Worm (Caenorhabditis elegans) whole organism, L3 larva: ENCODE measurements around the gene srx-58.

Experiments
- R02D3.7 ChIP-seq: fragments of 150-350 bp; optimal IDR thresholded peaks from 2 replicates; lab custom pipeline; 2014; ENCODE audit warnings: missing biosample characterization, missing genetic modification characterization
- ZK546.5 ChIP-seq: sonication (generic microtip); optimal IDR thresholded peaks from 2 replicates; lab custom pipeline; 2017; ENCODE audit warnings: missing biosample characterization, missing genetic modification characterization
- ama-1 ChIP-seq: fragments of 150-350 bp; optimal IDR thresholded peaks from 2 replicates; lab custom pipeline; 2018
- ceh-16 ChIP-seq: sonication (generic microtip); optimal IDR thresholded peaks from 2 replicates; lab custom pipeline; 2017; ENCODE audit warnings: missing biosample characterization, missing genetic modification characterization
- ceh-28 ChIP-seq: fragments of 150-350 bp; optimal IDR thresholded peaks from 2 replicates; lab custom pipeline; 2014; ENCODE audit warnings: missing biosample characterization, missing genetic modification reagents, missing genetic modification characterization
- ceh-82 ChIP-seq: fragments of 150-350 bp; optimal IDR thresholded peaks from 2 replicates; lab custom pipeline; 2014; ENCODE audit warnings: missing biosample characterization, missing genetic modification characterization
- ceh-9 ChIP-seq: sonication (generic microtip); optimal IDR thresholded peaks from 2 replicates; lab custom pipeline; 2018; ENCODE audit warnings: missing biosample characterization, missing genetic modification characterization
- egl-27 ChIP-seq: sonication (generic microtip); optimal IDR thresholded peaks from 4 replicates; lab custom pipeline; 2017; ENCODE audit warnings: missing biosample characterization, missing genetic modification reagents, missing genetic modification characterization
- elt-2 ChIP-seq: sonication (generic microtip); optimal IDR thresholded peaks from 2 replicates; lab custom pipeline; 2016; ENCODE audit warnings: missing genetic modification reagents, mild to moderate bottlenecking, missing genetic modification characterization, missing compliant biosample characterization
- elt-3 ChIP-seq, 3 experiments: fragments of 150-350 bp in 1 of 3; sonication (generic microtip) in 2 of 3; optimal IDR thresholded peaks; 2 replicates in 2 of 3; 4 replicates in 1 of 3; lab custom pipeline; 2014 to 2017; ENCODE audit warnings: missing biosample characterization in 3 of 3, missing genetic modification characterization in 3 of 3
- eor-1 ChIP-seq, 2 experiments: fragments of 150-350 bp; optimal IDR thresholded peaks; 2 replicates each; lab custom pipeline; 2014 to 2018; ENCODE audit warnings: missing biosample characterization in 2 of 2, missing genetic modification characterization in 2 of 2
- fkh-10 ChIP-seq: sonication (generic microtip); optimal IDR thresholded peaks from 2 replicates; lab custom pipeline; 2017; ENCODE audit warnings: missing biosample characterization, missing genetic modification reagents, missing genetic modification characterization
- fos-1 ChIP-seq: fragments of 150-350 bp; optimal IDR thresholded peaks from 2 replicates; lab custom pipeline; 2014; ENCODE audit warnings: missing biosample characterization, missing genetic modification characterization
- hmg-11 ChIP-seq: sonication (generic microtip); optimal IDR thresholded peaks from 2 replicates; lab custom pipeline; 2016; ENCODE audit warnings: missing genetic modification characterization, missing compliant biosample characterization
- jun-1 ChIP-seq: fragments of 150-350 bp; optimal IDR thresholded peaks from 2 replicates; lab custom pipeline; 2014; ENCODE audit warnings: missing biosample characterization, missing genetic modification reagents, missing genetic modification characterization
- lin-39 ChIP-seq: fragments of 150-350 bp; optimal IDR thresholded peaks from 2 replicates; lab custom pipeline; 2018; ENCODE audit warnings: missing biosample characterization, missing genetic modification reagents, missing genetic modification characterization
- lsy-12 ChIP-seq: sonication (generic microtip); optimal IDR thresholded peaks from 2 replicates; lab custom pipeline; 2016; ENCODE audit warnings: mild to moderate bottlenecking, missing genetic modification characterization, missing compliant biosample characterization
- mml-1 ChIP-seq: fragments of 150-350 bp; sonication (generic microtip); optimal IDR thresholded peaks from 3 replicates; lab custom pipeline; 2014; ENCODE audit warnings: missing biosample characterization, missing genetic modification characterization
- nhr-11 ChIP-seq: fragments of 150-350 bp; optimal IDR thresholded peaks from 2 replicates; lab custom pipeline; 2014; ENCODE audit warnings: missing biosample characterization, missing genetic modification characterization
- nhr-23 ChIP-seq: fragments of 150-350 bp; optimal IDR thresholded peaks from 2 replicates; lab custom pipeline; 2014; ENCODE audit warnings: missing biosample characterization, missing genetic modification reagents, missing genetic modification characterization
- nhr-237 ChIP-seq: fragments of 150-350 bp; optimal IDR thresholded peaks from 2 replicates; lab custom pipeline; 2014; ENCODE audit warnings: missing biosample characterization, missing genetic modification characterization
- nhr-28 ChIP-seq: fragments of 150-350 bp; optimal IDR thresholded peaks from 2 replicates; lab custom pipeline; 2014; ENCODE audit warnings: missing biosample characterization, missing genetic modification characterization
- pha-4 ChIP-seq: fragments of 150-350 bp; optimal IDR thresholded peaks from 2 replicates; lab custom pipeline; 2014; ENCODE audit warnings: missing biosample characterization, missing genetic modification reagents, missing genetic modification characterization
- pqm-1 ChIP-seq: fragments of 150-350 bp; optimal IDR thresholded peaks from 2 replicates; lab custom pipeline; 2017; ENCODE audit warnings: missing biosample characterization, missing genetic modification characterization, inconsistent platforms
- sea-2 ChIP-seq: fragments of 150-350 bp; sonication (generic microtip); optimal IDR thresholded peaks from 4 replicates; lab custom pipeline; 2014; ENCODE audit warnings: missing biosample characterization, missing genetic modification reagents, missing genetic modification characterization
- skn-1 ChIP-seq: fragments of 150-350 bp; optimal IDR thresholded peaks from 2 replicates; lab custom pipeline; 2014; ENCODE audit warnings: missing biosample characterization, missing genetic modification characterization
- tbx-2 ChIP-seq: sonication (generic microtip); optimal IDR thresholded peaks from 2 replicates; lab custom pipeline; 2016; ENCODE audit warnings: mild to moderate bottlenecking, missing genetic modification characterization, missing compliant biosample characterization
- unc-39 ChIP-seq: sonication (generic microtip); optimal IDR thresholded peaks from 4 replicates; lab custom pipeline; 2017; ENCODE audit warnings: missing biosample characterization, missing genetic modification characterization
- unc-62 ChIP-seq: fragments of 150-350 bp; sonication (generic microtip); optimal IDR thresholded peaks from 4 replicates; lab custom pipeline; 2014; ENCODE audit warnings: missing biosample characterization, missing genetic modification reagents, missing genetic modification characterization
- zag-1 ChIP-seq: fragments of 150-350 bp; optimal IDR thresholded peaks from 2 replicates; lab custom pipeline; 2014; ENCODE audit warnings: missing biosample characterization, missing genetic modification characterization

Gene srx-58

DNA sequence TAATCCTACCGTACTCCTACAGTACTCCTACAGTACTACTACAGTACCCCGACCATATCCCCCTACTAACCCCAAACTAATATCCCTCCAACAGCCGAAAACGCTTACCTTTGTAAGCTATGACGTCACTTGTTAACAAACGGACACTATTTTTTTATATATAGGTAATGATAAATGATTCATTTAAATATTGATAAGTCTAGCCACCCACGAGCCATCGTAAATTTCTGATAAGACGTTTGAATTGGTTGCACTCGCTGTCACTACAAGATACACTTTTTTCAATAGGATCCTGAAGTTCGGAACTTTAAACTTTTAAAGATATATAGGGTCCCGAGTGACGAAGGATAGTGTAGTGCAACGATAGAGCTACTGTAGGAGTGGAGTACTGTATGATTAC, 29.8 kb upstream of the srx-58 start, which contains the start of gene nhr-247:
Gene nhr-247 (plus strand): TSS at position 330 of the 400 bp plus-strand sequence.
- TF ChIP-seq pqm-1 (tag; lab: Kevin White, UChicago) (peak; percentile 9), elt-2 (tag; lab: Kevin White, UChicago) (peak; percentile 59)

DNA sequence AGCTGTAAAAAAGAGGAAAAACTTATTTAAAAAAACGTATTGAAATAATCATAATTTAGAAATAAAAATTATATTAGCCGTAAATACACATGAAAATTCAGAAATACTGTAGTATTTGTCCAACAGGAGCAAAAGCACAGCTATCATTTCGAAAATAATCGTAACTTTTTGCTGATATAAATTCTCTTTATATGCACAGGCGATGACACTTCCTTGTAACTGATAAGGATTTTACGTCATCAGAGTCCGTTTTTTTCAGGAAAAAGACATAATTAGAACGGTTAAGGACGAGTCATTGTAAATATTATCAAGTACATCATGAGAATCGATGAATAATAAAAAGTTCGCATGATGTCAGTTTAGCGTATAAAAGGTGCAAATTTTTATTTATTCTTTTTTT, 29.1 kb upstream of the srx-58 start:
- TF ChIP-seq jun-1 (tag; lab: Kevin White, UChicago): no peak
- TF ChIP-seq pqm-1 (tag; lab: Kevin White, UChicago): peak; percentile 63
- TF ChIP-seq elt-2 (tag; lab: Kevin White, UChicago): peak; percentile 85
- no peak for TF ChIP-seq egl-27 (tag; lab: Kevin White, UChicago)

DNA sequence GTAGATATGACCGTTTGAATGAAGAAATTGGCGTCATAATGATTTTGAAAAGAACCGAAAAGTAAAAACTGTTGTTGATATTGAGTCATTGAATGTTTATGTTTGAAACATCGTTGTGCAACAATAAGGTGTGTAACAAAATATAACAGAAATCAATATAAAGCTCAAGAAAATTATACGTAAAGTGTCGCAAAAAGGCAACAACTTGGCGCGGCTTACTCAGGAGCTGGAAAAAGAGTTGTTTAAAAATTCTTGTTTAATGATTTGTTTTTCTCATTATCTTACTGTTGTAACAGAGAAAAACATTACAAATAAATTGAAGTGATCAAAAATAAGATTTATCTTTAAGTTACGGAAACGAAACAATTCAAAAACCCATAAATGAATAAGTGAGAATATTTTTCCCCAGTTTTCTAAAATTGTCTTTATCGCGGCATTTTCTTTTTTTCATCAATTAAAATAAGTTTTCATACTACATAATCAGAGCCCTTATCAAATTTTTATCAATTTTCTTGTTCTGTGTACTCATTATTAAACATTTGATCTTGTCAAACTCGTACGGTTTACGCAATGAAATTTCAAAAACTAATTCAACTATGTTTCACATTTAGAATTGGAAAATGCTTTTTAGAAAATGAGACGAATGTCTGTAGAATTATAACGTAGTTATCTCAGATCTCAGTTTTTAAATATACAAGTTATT, 24.6 kb upstream of the srx-58 start, which contains the start of gene ZK1037.6:
Gene ZK1037.6 (minus strand): TSS at position 51 of the 703 bp plus-strand sequence.
- no peak for TF ChIP-seq nhr-23 (tag; lab: Kevin White, UChicago)
- peak; percentile 30 for TF ChIP-seq jun-1 (tag; lab: Kevin White, UChicago)
- TF ChIP-seq elt-2 (tag; lab: Kevin White, UChicago): peak; percentile 75
- TF ChIP-seq lin-39 (tag; lab: Kevin White, UChicago): no peak
- no peak for TF ChIP-seq ceh-28 (tag; lab: Kevin White, UChicago)
- TF ChIP-seq, all 47 proteins: peak for 2

ce11 chrV:15330314-15330713, 22.2 kb upstream of the srx-58 start, which contains the start of gene srh-295:
Gene srh-295, plus strand, starts transcription at chrV:15330614.
- TF ChIP-seq R02D3.7: no peak
- no peak for TF ChIP-seq ceh-16 (tag; lab: Kevin White, UChicago)
- no peak for TF ChIP-seq ZK546.5 (tag; lab: Kevin White, UChicago)
- TF ChIP-seq unc-62 (GFP tag; lab: Kevin White, UChicago): no peak
- TF ChIP-seq hmg-11 (tag; lab: Kevin White, UChicago): no peak
- TF ChIP-seq nhr-11 (tag; lab: Kevin White, UChicago): no peak
- TF ChIP-seq eor-1 (tag; optimal IDR thresholded peaks at IDR 0.05; lab: Kevin White, UChicago): no peak
- no peak for TF ChIP-seq zag-1 (tag; lab: Kevin White, UChicago)
- TF ChIP-seq, all 47 proteins: peak for 0

ce11 chrV:15332851-15333250, 19.6 kb upstream of the srx-58 start, which contains the start of gene srw-113:
Gene srw-113, plus strand, starts transcription at chrV:15333151.
- TF ChIP-seq fos-1 (tag; lab: Kevin White, UChicago) (no peak), R02D3.7 (no peak), lsy-12 (no peak), ceh-16 (tag; lab: Kevin White, UChicago) (no peak), ceh-82 (tag; lab: Kevin White, UChicago) (no peak), mml-1 (no peak), skn-1 (tag; lab: Kevin White, UChicago) (no peak), nhr-28 (tag; lab: Kevin White, UChicago) (no peak), lin-39 (tag; lab: Kevin White, UChicago) (no peak), zag-1 (tag; lab: Kevin White, UChicago) (no peak), elt-2 (tag; lab: Kevin White, UChicago) (no peak), fkh-10 (GFP tag; lab: Kevin White, UChicago) (no peak), elt-3 (tag; optimal IDR thresholded peaks at IDR 0.05; lab: Kevin White, UChicago) (no peak), tbx-2 (tag; lab: Kevin White, UChicago) (no peak), ama-1 (no peak), unc-39 (no peak), ZK546.5 (tag; lab: Kevin White, UChicago) (no peak), ceh-9 (tag; lab: Kevin White, UChicago) (no peak), pha-4 (tag; lab: Kevin White, UChicago) (no peak), sea-2 (no peak)

DNA sequence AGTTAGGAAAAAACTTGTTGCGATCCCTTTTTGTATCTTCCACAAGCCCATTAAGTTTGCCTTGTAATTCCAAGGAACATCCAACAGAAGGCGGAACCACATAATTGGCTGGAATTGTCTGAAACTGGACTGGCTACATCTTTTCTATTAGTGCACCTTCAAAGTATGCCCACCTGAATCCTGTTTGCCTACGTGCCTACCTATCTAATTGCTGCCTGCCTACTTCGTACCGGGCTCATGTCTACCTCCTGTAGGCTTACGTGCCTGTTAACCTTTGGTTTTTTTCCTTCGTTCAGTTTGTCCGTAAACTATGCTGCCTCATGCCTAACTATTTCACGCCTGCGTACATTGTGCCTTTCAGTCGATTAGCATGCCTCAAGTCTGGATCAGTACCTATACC, 15.1 kb upstream of the srx-58 start, which contains the start of gene wrt-7:
Gene wrt-7 (minus strand): TSS at position 101 of the 400 bp plus-strand sequence.
- no peak for TF ChIP-seq nhr-237 (tag; lab: Kevin White, UChicago)
